Worm (Caenorhabditis elegans) whole organism, L4 larva: ENCODE measurements around the gene sri-70.
A peak's percentile ranks its signal among the peaks of the same experiment; 100 is the strongest.
"Not testable (repeated sequence)": the region's sequence is repeated elsewhere in the genome, so short reads cannot be mapped to it uniquely, and the experiment has no call there.

Experiments
- F26F4.8 ChIP-seq: fragments of 200-800 bp; sonication (Bioruptor generic); conservative IDR thresholded peaks from 2 replicates; pipeline ENCODE4 v1.3.6; 2022; ENCODE audit warnings: missing genetic modification characterization, missing compliant biosample characterization
- F37D6.2 ChIP-seq: sonication (generic microtip); optimal IDR thresholded peaks from 2 replicates; lab custom pipeline; 2016; ENCODE audit warnings: mild to moderate bottlenecking, missing genetic modification characterization, missing compliant biosample characterization
- Y105C5A.15 ChIP-seq: fragments of 200-800 bp; sonication (Bioruptor generic); IDR thresholded peaks from 2 replicates; pipeline ENCODE4 v1.3.6; 2022; ENCODE audit warnings: missing genetic modification characterization, missing compliant biosample characterization
- Y75B8A.6 ChIP-seq: fragments of 200-800 bp; sonication (Bioruptor generic); IDR thresholded peaks from 2 replicates; pipeline ENCODE4 v1.3.6; 2022; ENCODE audit warnings: missing genetic modification reagents, missing genetic modification characterization, missing compliant biosample characterization
- aha-1 ChIP-seq: fragments of 150-350 bp; peaks from one replicate; lab custom pipeline; 2014; ENCODE audit warnings: missing biosample characterization, missing genetic modification characterization
- attf-4 ChIP-seq: sonication (generic microtip); optimal IDR thresholded peaks from 3 replicates; lab custom pipeline; 2017; ENCODE audit warnings: missing biosample characterization, missing genetic modification characterization
- ceh-44 ChIP-seq: fragments of 200-800 bp; sonication (Bioruptor generic); IDR thresholded peaks from 2 replicates; pipeline ENCODE4 v1.3.6; 2022; ENCODE audit warnings: missing genetic modification reagents, missing genetic modification characterization, missing compliant biosample characterization
- ceh-82 ChIP-seq: sonication (generic microtip); optimal IDR thresholded peaks from 2 replicates; lab custom pipeline; 2017; ENCODE audit warnings: missing biosample characterization, missing genetic modification characterization
- daf-12 ChIP-seq: fragments of 150-350 bp; optimal IDR thresholded peaks from 2 replicates; lab custom pipeline; 2014; ENCODE audit warnings: missing biosample characterization, missing genetic modification reagents, missing genetic modification characterization
- daf-8 ChIP-seq: fragments of 200-800 bp; sonication (Bioruptor generic); IDR thresholded peaks from 2 replicates; pipeline ENCODE4 v1.3.6; 2022; ENCODE audit warnings: missing genetic modification characterization, missing compliant biosample characterization
- dmd-8 ChIP-seq: fragments of 200-800 bp; sonication (Bioruptor generic); IDR thresholded peaks from 2 replicates; pipeline ENCODE4 v1.3.6; 2022; ENCODE audit warnings: missing genetic modification characterization, missing compliant biosample characterization
- dpl-1 ChIP-seq: fragments of 150-350 bp; optimal IDR thresholded peaks from 2 replicates; lab custom pipeline; 2014; ENCODE audit warnings: missing biosample characterization, missing genetic modification reagents, missing genetic modification characterization
- dve-1 ChIP-seq: sonication (generic microtip); optimal IDR thresholded peaks from 2 replicates; lab custom pipeline; 2017; ENCODE audit warnings: antibody characterized with exemption, mild to moderate bottlenecking, missing genetic modification characterization, missing compliant biosample characterization; ENCODE audit not compliant: insufficient read depth
- egl-43 ChIP-seq: fragments of 200-800 bp; sonication (Bioruptor generic); IDR thresholded peaks from 2 replicates; pipeline ENCODE4 v1.3.6; 2022; ENCODE audit warnings: missing genetic modification reagents, missing genetic modification characterization, missing compliant biosample characterization
- hlh-11 ChIP-seq: fragments of 200-800 bp; sonication (Bioruptor generic); optimal IDR thresholded peaks from 2 replicates; lab custom pipeline; 2018; ENCODE audit warnings: mild to moderate bottlenecking, missing genetic modification characterization, missing compliant biosample characterization
- lim-7 ChIP-seq: fragments of 200-800 bp; sonication (Bioruptor generic); IDR thresholded peaks from 2 replicates; pipeline ENCODE4 v1.3.6; 2022; ENCODE audit warnings: missing genetic modification characterization, missing compliant biosample characterization
- lin-38 ChIP-seq: fragments of 200-800 bp; sonication (Bioruptor generic); IDR thresholded peaks from 2 replicates; pipeline ENCODE4 v1.3.6; 2022; ENCODE audit warnings: missing genetic modification reagents, missing genetic modification characterization, missing compliant biosample characterization
- lir-3 ChIP-seq: sonication (generic microtip); optimal IDR thresholded peaks from 2 replicates; lab custom pipeline; 2016; ENCODE audit warnings: mild to moderate bottlenecking, missing genetic modification characterization, missing compliant biosample characterization
- madf-9 ChIP-seq: fragments of 200-800 bp; sonication (Bioruptor generic); conservative IDR thresholded peaks from 2 replicates; pipeline ENCODE4 v1.3.6; 2022; ENCODE audit warnings: missing genetic modification reagents, missing genetic modification characterization, missing compliant biosample characterization
- mdt-29 ChIP-seq: fragments of 200-800 bp; sonication (Bioruptor generic); IDR thresholded peaks from 2 replicates; pipeline ENCODE4 v1.3.6; 2022; ENCODE audit warnings: missing genetic modification reagents, missing genetic modification characterization, missing compliant biosample characterization
- mep-1 ChIP-seq: fragments of 150-350 bp; sonication (generic microtip); optimal IDR thresholded peaks from 3 replicates; lab custom pipeline; 2014; ENCODE audit warnings: missing biosample characterization, missing genetic modification characterization
- mes-2 ChIP-seq: sonication (generic microtip); optimal IDR thresholded peaks from 2 replicates; lab custom pipeline; 2016; ENCODE audit warnings: missing genotype, mild to moderate bottlenecking, missing genetic modification characterization, missing compliant biosample characterization; ENCODE audit not compliant: poor library complexity, severe bottlenecking
- nhr-102 ChIP-seq: sonication (generic microtip); optimal IDR thresholded peaks from 2 replicates; lab custom pipeline; 2016; ENCODE audit warnings: mild to moderate bottlenecking, missing genetic modification characterization, moderate library complexity, missing compliant biosample characterization
- nhr-237 ChIP-seq: sonication (generic microtip); optimal IDR thresholded peaks from 2 replicates; lab custom pipeline; 2017; ENCODE audit warnings: missing biosample characterization, missing genetic modification characterization
- nhr-42 ChIP-seq: fragments of 200-800 bp; sonication (Bioruptor generic); IDR thresholded peaks from 2 replicates; pipeline ENCODE4 v1.3.6; 2022; ENCODE audit warnings: missing genetic modification characterization, missing compliant biosample characterization
- nhr-6 ChIP-seq: fragments of 150-350 bp; optimal IDR thresholded peaks from 2 replicates; lab custom pipeline; 2014; ENCODE audit warnings: missing biosample characterization, missing genetic modification characterization
- pqm-1 ChIP-seq: sonication (generic microtip); optimal IDR thresholded peaks from 2 replicates; lab custom pipeline; 2017; ENCODE audit warnings: missing biosample characterization, missing genetic modification characterization
- snpc-1.2 ChIP-seq: fragments of 200-800 bp; sonication (Bioruptor generic); IDR thresholded peaks from 2 replicates; pipeline ENCODE4 v1.3.6; 2022; ENCODE audit warnings: missing genetic modification reagents, missing genetic modification characterization, missing compliant biosample characterization
- unc-39 ChIP-seq: sonication (generic microtip); optimal IDR thresholded peaks from 2 replicates; lab custom pipeline; 2017; ENCODE audit warnings: missing biosample characterization, missing genetic modification characterization
- unc-62 ChIP-seq, 3 experiments: fragments of 150-350 bp in 1 of 3; sonication (generic microtip); optimal IDR thresholded peaks in 2 of 3; peaks in 1 of 3; 1 replicate in 1 of 3; 2 replicates in 2 of 3; lab custom pipeline; 2014 to 2017; ENCODE audit warnings: missing biosample characterization in 3 of 3, missing genetic modification characterization in 3 of 3, missing genetic modification reagents in 3 of 3, missing genotype in 1 of 3
- ztf-11 ChIP-seq: fragments of 150-350 bp; optimal IDR thresholded peaks from 2 replicates; lab custom pipeline; 2014; ENCODE audit warnings: missing biosample characterization, missing genetic modification characterization

The sri-70 gene

DNA sequence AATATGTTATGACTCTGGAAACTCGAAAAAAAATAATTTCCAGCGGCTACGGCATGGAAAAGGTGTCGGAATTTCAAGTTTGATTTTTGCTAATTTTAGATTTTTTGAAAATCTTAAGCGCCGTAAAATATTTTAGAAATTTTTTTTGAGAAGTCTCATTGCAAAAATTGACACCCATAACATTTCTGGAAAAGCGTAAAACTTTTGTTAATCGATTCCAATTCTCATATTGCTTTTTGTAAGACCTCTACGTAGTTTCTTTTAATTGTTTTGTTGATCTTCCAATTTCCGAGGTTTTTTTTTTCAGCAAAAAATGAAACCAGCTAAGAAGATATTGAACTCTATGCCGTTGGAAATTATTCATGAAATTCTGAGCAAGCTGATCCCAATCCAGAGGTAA, 44.0 kb upstream of the sri-70 start, which contains the start of gene fbxa-85:
Gene fbxa-85, plus strand, starts transcription at position 301 of the 400 bp plus-strand sequence.
- TF ChIP-seq unc-62 (GFP tag; optimal IDR thresholded peaks at IDR 0.05 in 1 of 2; lab: Kevin White, UChicago) (peak in 1 of 2 experiments; percentile 72), unc-62 (tag; optimal IDR thresholded peaks at IDR 0.05; lab: Kevin White, UChicago) (no peak), Y75B8A.6 (no peak)

- TF ChIP-seq lim-7 (0 out of 2 replicates have a peak, but pooled peaks have one; percentile 37), madf-9 (GFP tag; lab: Robert Waterston, UW) (no peak)
- TF ChIP-seq, all 104 proteins: peak for 1
Measured at ce11 chrV:17261385-17261784, 41.5 kb upstream of the sri-70 start.

DNA sequence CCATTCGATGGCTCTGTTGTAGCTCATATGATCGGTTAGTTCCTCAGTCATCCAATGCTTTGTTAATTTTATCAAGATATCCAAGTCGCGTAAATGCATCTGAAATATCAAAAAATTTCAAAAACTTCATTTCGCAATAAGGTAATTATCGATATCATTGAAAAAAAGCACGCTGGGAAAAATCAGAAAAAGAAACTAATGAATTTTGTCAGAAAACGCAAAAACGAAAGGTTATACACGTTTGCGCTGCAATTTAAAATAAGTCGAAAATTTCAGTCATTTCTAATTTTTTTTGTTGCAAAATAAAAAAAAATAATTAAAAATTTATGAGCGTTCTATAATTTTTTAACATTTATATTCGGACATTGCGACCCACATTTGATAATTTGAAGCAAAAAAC, 38.0 kb upstream of the sri-70 start, which contains the start of gene K10G4.3:
Gene K10G4.3, minus strand, starts transcription at position 101 of the 400 bp plus-strand sequence.
- not testable (repeated sequence) for TF ChIP-seq dpl-1; lim-7; dmd-8 (GFP tag; lab: Robert Waterston, UW)
- TF ChIP-seq, all 104 proteins: peak for 0; not testable (repeated sequence) for 104

ce11 chrV:17272112-17272511, 30.7 kb upstream of the sri-70 start:
- no peak for TF ChIP-seq aha-1
- TF ChIP-seq unc-39 (tag; lab: Kevin White, UChicago), result no peak
- TF ChIP-seq unc-62 (GFP tag; optimal IDR thresholded peaks at IDR 0.05 in 1 of 2; lab: Kevin White, UChicago), result peak in 1 of 2 experiments; percentile 91
- TF ChIP-seq unc-62 (tag; optimal IDR thresholded peaks at IDR 0.05; lab: Kevin White, UChicago), result no peak
- TF ChIP-seq, all 104 proteins: peak for 1

ce11 chrV:17273249-17273648, 29.6 kb upstream of the sri-70 start, which contains the start of gene K10G4.10:
Gene K10G4.10 (plus strand): TSS chrV:17273549.
- TF ChIP-seq mdt-29 (no peak), snpc-1.2 (GFP tag; lab: Robert Waterston, UW) (no peak), nhr-42 (GFP tag; lab: Robert Waterston, UW) (no peak), pqm-1 (tag; lab: Kevin White, UChicago) (no peak), egl-43 (GFP tag; lab: Robert Waterston, UW) (no peak), daf-8 (GFP tag; lab: Robert Waterston, UW) (no peak), attf-4 (tag; lab: Kevin White, UChicago) (no peak), ztf-11 (no peak), nhr-237 (tag; lab: Kevin White, UChicago) (no peak), ceh-82 (tag; lab: Kevin White, UChicago) (no peak), aha-1 (no peak)

DNA sequence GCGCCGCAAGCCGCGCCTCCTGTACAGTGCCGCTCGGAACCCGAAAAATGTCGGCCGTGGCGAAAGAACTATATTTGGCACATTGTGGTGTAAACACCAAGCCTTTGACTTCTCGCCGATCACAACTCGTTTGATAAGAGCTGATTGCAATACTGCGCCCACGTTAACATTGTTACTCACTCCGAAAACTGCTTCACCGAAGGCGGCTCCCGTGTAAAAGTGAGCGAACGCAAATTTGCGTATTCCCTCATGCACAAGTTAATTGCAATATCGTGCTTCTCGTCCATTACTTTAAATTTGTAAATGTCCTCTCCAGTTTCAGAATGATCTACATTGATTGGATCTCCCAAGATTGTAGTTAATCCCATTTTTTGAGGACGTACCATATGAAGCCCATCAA, 18.7 kb upstream of the sri-70 start:
- TF ChIP-seq lim-7 (no peak), aha-1 (peak; percentile 95)
- TF ChIP-seq, all 104 proteins: peak for 1

- TF ChIP-seq mep-1 (tag; lab: Kevin White, UChicago), result no peak
- no peak for TF ChIP-seq attf-4 (tag; lab: Kevin White, UChicago)
- TF ChIP-seq F37D6.2 (tag; lab: Kevin White, UChicago), result no peak
- TF ChIP-seq ceh-44 (GFP tag; lab: Robert Waterston, UW), result 0 out of 2 replicates have a peak, but pooled peaks have one; percentile 17
- TF ChIP-seq dve-1 (tag; lab: Kevin White, UChicago), result no peak
- TF ChIP-seq lir-3 (tag; lab: Kevin White, UChicago), result no peak
- TF ChIP-seq lin-38, result no peak
- TF ChIP-seq daf-12 (tag; lab: Kevin White, UChicago), result no peak
- TF ChIP-seq nhr-102 (tag; lab: Kevin White, UChicago), result no peak
- TF ChIP-seq mes-2 (tag; lab: Kevin White, UChicago), result no peak
- peak; percentile 92 for TF ChIP-seq aha-1
- no peak for TF ChIP-seq hlh-11 (tag; lab: Kevin White, UChicago)
- TF ChIP-seq nhr-6 (tag; lab: Kevin White, UChicago), result no peak
- no peak for TF ChIP-seq Y105C5A.15 (GFP tag; lab: Robert Waterston, UW)
- TF ChIP-seq F26F4.8 (GFP tag; lab: Robert Waterston, UW), result no peak
- TF ChIP-seq, all 104 proteins: peak for 2
Measured at ce11 chrV:17292740-17293139, 10.1 kb upstream of the sri-70 start.
